Worm (Caenorhabditis elegans) whole organism, young adult: ENCODE measurements around the gene gpc-1.

Experiments used
- D2030.7 ChIP-seq: fragments of 200-800 bp; sonication (Bioruptor generic); IDR thresholded peaks from 2 replicates; pipeline ENCODE4 v1.3.6; 2022; ENCODE audit warnings: missing genetic modification reagents, missing genetic modification characterization, missing compliant biosample characterization
- F57C9.4 ChIP-seq: sonication (generic microtip); optimal IDR thresholded peaks from 2 replicates; lab custom pipeline; 2017; ENCODE audit warnings: mild to moderate bottlenecking, missing genetic modification characterization, missing compliant biosample characterization
- K12H6.12 ChIP-seq: fragments of 200-800 bp; sonication (Bioruptor generic); optimal IDR thresholded peaks from 2 replicates; lab custom pipeline; 2018; ENCODE audit warnings: mild to moderate bottlenecking, missing genetic modification characterization, missing compliant biosample characterization
- T07F8.4 ChIP-seq: sonication (generic microtip); optimal IDR thresholded peaks from 2 replicates; lab custom pipeline; 2016; ENCODE audit warnings: mild to moderate bottlenecking, missing genetic modification characterization, moderate library complexity, missing compliant biosample characterization
- T26A5.8 ChIP-seq: sonication (generic microtip); optimal IDR thresholded peaks from 2 replicates; lab custom pipeline; 2016; ENCODE audit warnings: missing genetic modification characterization, missing compliant biosample characterization
- Y53G8AR.9 ChIP-seq: fragments of 200-800 bp; sonication (Bioruptor generic); conservative IDR thresholded peaks from 2 replicates; pipeline ENCODE4 v1.3.6; 2022; ENCODE audit warnings: missing genetic modification reagents, missing genetic modification characterization, missing compliant biosample characterization
- aptf-3 ChIP-seq: fragments of 200-800 bp; sonication (Bioruptor generic); IDR thresholded peaks from 2 replicates; pipeline ENCODE4 v1.3.6; 2022; ENCODE audit warnings: missing genetic modification characterization, missing compliant biosample characterization
- bed-1 ChIP-seq: fragments of 200-800 bp; sonication (Bioruptor generic); IDR thresholded peaks from 2 replicates; pipeline ENCODE4 v1.3.6; 2022; ENCODE audit warnings: missing genetic modification reagents, missing genetic modification characterization, missing compliant biosample characterization
- cebp-1 ChIP-seq, 2 experiments: fragments of 200-800 bp in 1 of 2; sonication (Bioruptor generic) in 1 of 2; sonication (generic microtip) in 1 of 2; IDR thresholded peaks in 1 of 2; optimal IDR thresholded peaks in 1 of 2; 2 replicates each; pipeline versions ENCODE4 v1.3.6 to Lab custom; 2017 to 2022; ENCODE audit warnings: missing compliant biosample characterization in 2 of 2, missing genetic modification characterization in 2 of 2, mild to moderate bottlenecking in 1 of 2, missing genetic modification reagents in 1 of 2, moderate library complexity in 1 of 2
- cebp-2 ChIP-seq: fragments of 200-800 bp; sonication (Bioruptor generic); IDR thresholded peaks from 2 replicates; pipeline ENCODE4 v1.3.6; 2022; ENCODE audit warnings: missing genetic modification characterization, missing compliant biosample characterization
- ceh-100 ChIP-seq: fragments of 200-800 bp; sonication (Bioruptor generic); IDR thresholded peaks from 2 replicates; pipeline ENCODE4 v1.3.6; 2022; ENCODE audit warnings: missing genetic modification reagents, missing genetic modification characterization, missing compliant biosample characterization
- ceh-40 ChIP-seq: fragments of 200-800 bp; sonication (Bioruptor generic); IDR thresholded peaks from 2 replicates; pipeline ENCODE4 v1.3.6; 2022; ENCODE audit warnings: missing genetic modification characterization, missing compliant biosample characterization
- ceh-91 ChIP-seq: fragments of 200-800 bp; sonication (Bioruptor generic); IDR thresholded peaks from 2 replicates; pipeline ENCODE4 v1.3.6; 2022; ENCODE audit warnings: missing genetic modification reagents, missing genetic modification characterization, missing compliant biosample characterization
- dox-1 ChIP-seq: fragments of 200-800 bp; sonication (Bioruptor generic); IDR thresholded peaks from 2 replicates; pipeline ENCODE4 v1.3.6; 2022; ENCODE audit warnings: missing genetic modification reagents, missing genetic modification characterization, missing compliant biosample characterization
- dpff-1 ChIP-seq: sonication (generic microtip); optimal IDR thresholded peaks from 2 replicates; lab custom pipeline; 2017; ENCODE audit warnings: mild to moderate bottlenecking, missing genetic modification characterization, missing compliant biosample characterization
- efl-1 ChIP-seq: fragments of 150-350 bp; optimal IDR thresholded peaks from 2 replicates; lab custom pipeline; 2014; ENCODE audit warnings: missing biosample characterization, missing genetic modification reagents, missing genetic modification characterization
- egrh-3 ChIP-seq: fragments of 200-800 bp; sonication (Bioruptor generic); IDR thresholded peaks from 2 replicates; pipeline ENCODE4 v1.3.6; 2022; ENCODE audit warnings: missing genetic modification reagents, missing genetic modification characterization, missing compliant biosample characterization
- gei-17 ChIP-seq: fragments of 200-800 bp; sonication (Bioruptor generic); optimal IDR thresholded peaks from 2 replicates; lab custom pipeline; 2018; ENCODE audit warnings: mild to moderate bottlenecking, missing genetic modification characterization, missing compliant biosample characterization
- hlh-26 ChIP-seq: fragments of 200-800 bp; sonication (Bioruptor generic); conservative IDR thresholded peaks from 2 replicates; pipeline ENCODE4 v1.3.6; 2022; ENCODE audit warnings: missing genetic modification reagents, missing genetic modification characterization, missing compliant biosample characterization
- lag-1 ChIP-seq: fragments of 200-800 bp; sonication (Bioruptor generic); IDR thresholded peaks from 2 replicates; pipeline ENCODE4 v1.3.6; 2022; ENCODE audit warnings: missing genetic modification reagents, missing genetic modification characterization, missing compliant biosample characterization
- let-526 ChIP-seq: fragments of 200-800 bp; sonication (Bioruptor generic); IDR thresholded peaks from 2 replicates; pipeline ENCODE4 v1.3.6; 2022; ENCODE audit warnings: missing genetic modification reagents, missing genetic modification characterization, missing compliant biosample characterization
- lin-26 ChIP-seq: fragments of 200-800 bp; sonication (Bioruptor generic); IDR thresholded peaks from 2 replicates; pipeline ENCODE4 v1.3.6; 2022; ENCODE audit warnings: missing genetic modification reagents, missing genetic modification characterization, missing compliant biosample characterization
- lin-40 ChIP-seq: sonication (generic microtip); optimal IDR thresholded peaks from 2 replicates; lab custom pipeline; 2016; ENCODE audit warnings: missing genetic modification characterization, mild to moderate bottlenecking, missing compliant biosample characterization, missing genotype, missing genetic modification reagents
- lsy-27 ChIP-seq: sonication (generic microtip); optimal IDR thresholded peaks from 2 replicates; lab custom pipeline; 2017; ENCODE audit warnings: missing genetic modification characterization, mild to moderate bottlenecking, missing compliant biosample characterization, antibody characterized with exemption, missing genotype, borderline replicate concordance; ENCODE audit not compliant: insufficient read depth
- mcd-1 ChIP-seq: fragments of 200-800 bp; sonication (Bioruptor generic); IDR thresholded peaks from 2 replicates; pipeline ENCODE4 v1.3.6; 2022; ENCODE audit warnings: missing genetic modification reagents, missing genetic modification characterization, missing compliant biosample characterization
- mel-28 ChIP-seq: sonication (generic microtip); optimal IDR thresholded peaks from 2 replicates; lab custom pipeline; 2016; ENCODE audit warnings: borderline replicate concordance, mild to moderate bottlenecking, missing genetic modification characterization, missing compliant biosample characterization
- mes-4 ChIP-seq: sonication (generic microtip); optimal IDR thresholded peaks from 2 replicates; lab custom pipeline; 2016; ENCODE audit warnings: missing genotype, missing genetic modification characterization, missing compliant biosample characterization
- nfya-1 ChIP-seq: sonication (generic microtip); optimal IDR thresholded peaks from 2 replicates; lab custom pipeline; 2017; ENCODE audit warnings: antibody characterized with exemption, missing compliant biosample characterization, missing genetic modification characterization, borderline replicate concordance; ENCODE audit not compliant: insufficient read depth
- nfya-2 ChIP-seq: fragments of 200-800 bp; sonication (Bioruptor generic); IDR thresholded peaks from 2 replicates; pipeline ENCODE4 v1.3.6; 2022; ENCODE audit warnings: missing genetic modification reagents, missing genetic modification characterization, missing compliant biosample characterization
- nhr-179 ChIP-seq: sonication (generic microtip); optimal IDR thresholded peaks from 2 replicates; lab custom pipeline; 2016; ENCODE audit warnings: mild to moderate bottlenecking, missing genetic modification characterization, missing compliant biosample characterization
- nhr-80 ChIP-seq: sonication (generic microtip); optimal IDR thresholded peaks from 2 replicates; lab custom pipeline; 2016; ENCODE audit warnings: missing genetic modification characterization, missing compliant biosample characterization
- pbrm-1 ChIP-seq: fragments of 200-800 bp; sonication (Bioruptor generic); IDR thresholded peaks from 2 replicates; pipeline ENCODE4 v1.3.6; 2022; ENCODE audit warnings: missing genetic modification reagents, missing genetic modification characterization, missing compliant biosample characterization
- rec-8 ChIP-seq, 2 experiments: sonication (generic microtip); optimal IDR thresholded peaks; 2 replicates each; lab custom pipeline; 2016; ENCODE audit warnings: mild to moderate bottlenecking in 2 of 2, missing genetic modification characterization in 2 of 2, missing genetic modification reagents in 2 of 2, missing genotype in 2 of 2, missing biosample characterization in 1 of 2, missing compliant biosample characterization in 1 of 2, moderate library complexity in 1 of 2
- repo-1 ChIP-seq: sonication (generic microtip); optimal IDR thresholded peaks from 2 replicates; lab custom pipeline; 2017; ENCODE audit warnings: mild to moderate bottlenecking, missing genetic modification characterization, missing compliant biosample characterization
- snpc-1.3 ChIP-seq: sonication (generic microtip); optimal IDR thresholded peaks from 2 replicates; lab custom pipeline; 2017; ENCODE audit warnings: missing genetic modification characterization, mild to moderate bottlenecking, missing compliant biosample characterization, antibody characterized with exemption, moderate library complexity, missing genotype, missing genetic modification reagents; ENCODE audit not compliant: insufficient read depth
- snpc-3.4 ChIP-seq: sonication (generic microtip); optimal IDR thresholded peaks from 2 replicates; lab custom pipeline; 2017; ENCODE audit warnings: missing genetic modification characterization, mild to moderate bottlenecking, missing compliant biosample characterization, antibody characterized with exemption, moderate library complexity, missing genotype, missing genetic modification reagents
- snpc-4 ChIP-seq, 5 experiments: fragments of 150-350 bp in 1 of 5; sonication (generic microtip) in 4 of 5; optimal IDR thresholded peaks; 2 replicates each; lab custom pipeline; 2014 to 2018; ENCODE audit warnings: missing genetic modification characterization in 5 of 5, missing biosample characterization in 3 of 5, antibody characterized with exemption in 2 of 5, mild to moderate bottlenecking in 2 of 5, missing compliant biosample characterization in 2 of 5, missing genotype in 2 of 5, moderate library complexity in 2 of 5, missing genetic modification reagents in 1 of 5
- somi-1 ChIP-seq: fragments of 200-800 bp; sonication (Bioruptor generic); optimal IDR thresholded peaks from 2 replicates; lab custom pipeline; 2018; ENCODE audit warnings: mild to moderate bottlenecking, missing genetic modification characterization, missing compliant biosample characterization
- sptf-2 ChIP-seq: fragments of 200-800 bp; sonication (Bioruptor generic); optimal IDR thresholded peaks from 2 replicates; lab custom pipeline; 2018; ENCODE audit warnings: mild to moderate bottlenecking, missing genetic modification characterization, missing compliant biosample characterization
- tbp1 ChIP-seq: fragments of 200-800 bp; sonication (Bioruptor generic); optimal IDR thresholded peaks from 2 replicates; lab custom pipeline; 2018; ENCODE audit warnings: mild to moderate bottlenecking, missing genetic modification characterization, missing compliant biosample characterization
- unc-62 ChIP-seq: fragments of 150-350 bp; optimal IDR thresholded peaks from 2 replicates; lab custom pipeline; 2014; ENCODE audit warnings: missing biosample characterization, missing genetic modification reagents, missing genetic modification characterization
- xnd-1 ChIP-seq: sonication (generic microtip); optimal IDR thresholded peaks from 2 replicates; lab custom pipeline; 2016; ENCODE audit warnings: missing genotype, missing genetic modification reagents, missing genetic modification characterization, missing compliant biosample characterization
- zim-3 ChIP-seq: sonication (generic microtip); optimal IDR thresholded peaks from 2 replicates; lab custom pipeline; 2017; ENCODE audit warnings: mild to moderate bottlenecking, missing genetic modification characterization, moderate library complexity, missing compliant biosample characterization
- ztf-18 ChIP-seq: sonication (generic microtip); optimal IDR thresholded peaks from 2 replicates; lab custom pipeline; 2016; ENCODE audit warnings: missing genotype, mild to moderate bottlenecking, missing genetic modification characterization, missing compliant biosample characterization

Gene gpc-1

ce11 chrX:12872022-12872888, 12.5 kb downstream of the gpc-1 start (continued):
- 0 out of 2 replicates have a peak, but pooled peaks have one; percentile 49 for TF ChIP-seq lin-26 (GFP tag; lab: Robert Waterston, UW)
- no peak for TF ChIP-seq efl-1 (GFP tag; lab: Kevin White, UChicago)
- TF ChIP-seq ceh-91: no peak
- peak; percentile 70 for TF ChIP-seq gei-17 (GFP tag; lab: Kevin White, UChicago)
- no peak for TF ChIP-seq snpc-3.4 (tag; lab: Kevin White, UChicago)
- TF ChIP-seq lin-40: peak; percentile 88
- no peak for TF ChIP-seq D2030.7 (GFP tag; lab: Robert Waterston, UW)
- no peak for TF ChIP-seq snpc-4 (GFP tag; optimal IDR thresholded peaks at IDR 0.05; lab: Kevin White, UChicago)
- TF ChIP-seq snpc-4 (tag; optimal IDR thresholded peaks at IDR 0.05; lab: Kevin White, UChicago): peak in 2 of 4 experiments; percentile 44 to 51
- peak; percentile 100 for TF ChIP-seq nhr-80 (tag; lab: Kevin White, UChicago)
- peak; percentile 56; the same call in 1 of the 2 replicates for TF ChIP-seq let-526 (GFP tag; lab: Robert Waterston, UW)
- peak; percentile 85 for TF ChIP-seq dox-1 (GFP tag; lab: Robert Waterston, UW)
- TF ChIP-seq T07F8.4 (tag; lab: Kevin White, UChicago): no peak
- TF ChIP-seq mes-4 (tag; lab: Kevin White, UChicago): no peak
- peak; percentile 91 for TF ChIP-seq somi-1 (GFP tag; lab: Kevin White, UChicago)
- TF ChIP-seq zim-3 (tag; lab: Kevin White, UChicago): no peak
- no peak for TF ChIP-seq cebp-2 (GFP tag; lab: Robert Waterston, UW)
- TF ChIP-seq sptf-2 (GFP tag; lab: Kevin White, UChicago): peak; percentile 79
- peak; percentile 77 for TF ChIP-seq unc-62
- TF ChIP-seq aptf-3 (GFP tag; lab: Robert Waterston, UW): no peak
- no peak for TF ChIP-seq rec-8 (tag; optimal IDR thresholded peaks at IDR 0.05; lab: Kevin White, UChicago)
- TF ChIP-seq lsy-27 (tag; lab: Kevin White, UChicago): no peak
- TF ChIP-seq ztf-18 (tag; lab: Kevin White, UChicago): peak; percentile 43
- no peak for TF ChIP-seq bed-1 (GFP tag; lab: Robert Waterston, UW)
- no peak for TF ChIP-seq hlh-26 (GFP tag; lab: Robert Waterston, UW)
- TF ChIP-seq snpc-1.3: no peak
- peak; percentile 74 for TF ChIP-seq K12H6.12
- peak; percentile 67 for TF ChIP-seq tbp1 (GFP tag; lab: Kevin White, UChicago)
- TF ChIP-seq mcd-1 (GFP tag; lab: Robert Waterston, UW): peak; percentile 61
- no peak for TF ChIP-seq T26A5.8
- no peak for TF ChIP-seq xnd-1 (tag; lab: Kevin White, UChicago)
- no peak for TF ChIP-seq nhr-179 (tag; lab: Kevin White, UChicago)
- TF ChIP-seq Y53G8AR.9: peak; percentile 64; the same call in 1 of the 2 replicates
- TF ChIP-seq lag-1: 0 out of 2 replicates have a peak, but pooled peaks have one; percentile 70
- no peak for TF ChIP-seq F57C9.4 (tag; lab: Kevin White, UChicago)
- no peak for TF ChIP-seq mel-28 (tag; lab: Kevin White, UChicago)
- no peak for TF ChIP-seq ceh-40 (GFP tag; lab: Robert Waterston, UW)
- TF ChIP-seq nfya-2: no peak
- no peak for TF ChIP-seq dpff-1 (tag; lab: Kevin White, UChicago)
- peak; percentile 12; the same call in 1 of the 2 replicates for TF ChIP-seq egrh-3 (GFP tag; lab: Robert Waterston, UW)
- TF ChIP-seq cebp-1 (GFP tag; IDR thresholded peaks at IDR 0.05; lab: Robert Waterston, UW): peak; percentile 95
- peak; percentile 98 for TF ChIP-seq cebp-1 (tag; optimal IDR thresholded peaks at IDR 0.05; lab: Kevin White, UChicago)
- no peak for TF ChIP-seq ceh-100 (GFP tag; lab: Robert Waterston, UW)
- TF ChIP-seq nfya-1 (tag; lab: Kevin White, UChicago): no peak
- peak; percentile 57 for TF ChIP-seq repo-1 (tag; lab: Kevin White, UChicago)
- peak; percentile 67 for TF ChIP-seq pbrm-1
